Worm (Caenorhabditis elegans) whole organism, midembryonic: Measurements from ENCODE around the gene ptr-15.

Source experiments
- T22C8.4 ChIP-seq: fragments of 200-800 bp; sonication (Bioruptor generic); IDR thresholded peaks from 2 replicates; pipeline ENCODE4 v1.3.6; 2022; ENCODE audit warnings: missing genetic modification characterization, missing compliant biosample characterization
- cog-1 ChIP-seq: sonication (generic microtip); optimal IDR thresholded peaks from 2 replicates; lab custom pipeline; 2016; ENCODE audit warnings: missing genetic modification characterization, missing compliant biosample characterization
- flt-1 ChIP-seq: fragments of 200-800 bp; sonication (Bioruptor generic); IDR thresholded peaks from 2 replicates; pipeline ENCODE4 v1.3.6; 2022; ENCODE audit warnings: missing genetic modification characterization, missing compliant biosample characterization
- klf-2 ChIP-seq: fragments of 200-800 bp; sonication (Bioruptor generic); conservative IDR thresholded peaks from 2 replicates; pipeline ENCODE4 v1.3.6; 2022; ENCODE audit warnings: missing genetic modification reagents, missing genetic modification characterization, missing compliant biosample characterization
- med-1 ChIP-seq: sonication (generic microtip); optimal IDR thresholded peaks from 2 replicates; lab custom pipeline; 2017; ENCODE audit warnings: missing genetic modification characterization, mild to moderate bottlenecking, missing compliant biosample characterization, antibody characterized with exemption, missing genetic modification reagents; ENCODE audit not compliant: insufficient read depth
- ztf-23 ChIP-seq: fragments of 200-800 bp; sonication (Bioruptor generic); IDR thresholded peaks from 2 replicates; pipeline ENCODE4 v1.3.6; 2022; ENCODE audit warnings: missing genetic modification reagents, missing genetic modification characterization, missing compliant biosample characterization
- ztf-29 ChIP-seq: fragments of 200-800 bp; sonication (Bioruptor generic); IDR thresholded peaks from 2 replicates; pipeline ENCODE4 v1.3.6; 2022; ENCODE audit warnings: missing genetic modification reagents, missing genetic modification characterization, missing compliant biosample characterization

ce11 chrV:6976047-6976446, 6.2 kb upstream of the ptr-15 start, which contains the start of gene srx-16:
- no peak for TF ChIP-seq ztf-23 (GFP tag; lab: Robert Waterston, UW)
- no peak for TF ChIP-seq cog-1 (tag; lab: Kevin White, UChicago)
- no peak for TF ChIP-seq ztf-29 (GFP tag; lab: Robert Waterston, UW)
- TF ChIP-seq T22C8.4 (GFP tag; lab: Robert Waterston, UW): no peak
- TF ChIP-seq flt-1 (GFP tag; lab: Robert Waterston, UW): no peak
- no peak for TF ChIP-seq med-1 (GFP tag; lab: Kevin White, UChicago)
- TF ChIP-seq klf-2 (GFP tag; lab: Robert Waterston, UW): no peak
